Worm (Caenorhabditis elegans) whole organism, L1 larva: ENCODE results near the gene K01C8.2.
A peak's percentile ranks its signal among the peaks of the same experiment; 100 is the strongest.

Experiments used
- C04F5.9 ChIP-seq: sonication (generic microtip); optimal IDR thresholded peaks from 2 replicates; lab custom pipeline; 2016; ENCODE audit warnings: missing genetic modification characterization, missing compliant biosample characterization
- F16B12.6 ChIP-seq: fragments of 150-350 bp; optimal IDR thresholded peaks from 2 replicates; lab custom pipeline; 2014; ENCODE audit warnings: missing biosample characterization, missing genetic modification characterization
- Y116A8C.19 ChIP-seq: sonication (generic microtip); optimal IDR thresholded peaks from 2 replicates; lab custom pipeline; 2016; ENCODE audit warnings: missing compliant biosample characterization, missing genetic modification characterization, borderline replicate concordance
- blmp-1 ChIP-seq: fragments of 150-350 bp; optimal IDR thresholded peaks from 2 replicates; lab custom pipeline; 2014; ENCODE audit warnings: missing biosample characterization, missing genetic modification characterization
- ceh-63 ChIP-seq: fragments of 200-800 bp; sonication (Bioruptor generic); optimal IDR thresholded peaks from 2 replicates; lab custom pipeline; 2018; ENCODE audit warnings: mild to moderate bottlenecking, missing genetic modification characterization, missing compliant biosample characterization
- ceh-82 ChIP-seq, 3 experiments: fragments of 150-350 bp in 1 of 3; sonication (generic microtip) in 2 of 3; optimal IDR thresholded peaks; 2 replicates each; lab custom pipeline; 2014 to 2017; ENCODE audit warnings: missing biosample characterization in 3 of 3, missing genetic modification characterization in 3 of 3
- efl-1 ChIP-seq, 4 experiments: fragments of 150-350 bp; optimal IDR thresholded peaks in 3 of 4; peaks in 1 of 4; 1 replicate in 1 of 4; 2 replicates in 3 of 4; lab custom pipeline; 2014; ENCODE audit warnings: missing biosample characterization in 2 of 4, missing genetic modification characterization in 2 of 4, missing genetic modification reagents in 2 of 4
- efl-3 ChIP-seq: fragments of 200-800 bp; sonication (Bioruptor generic); optimal IDR thresholded peaks from 2 replicates; lab custom pipeline; 2018; ENCODE audit warnings: mild to moderate bottlenecking, missing genetic modification characterization, missing compliant biosample characterization
- egl-13 ChIP-seq: sonication (generic microtip); optimal IDR thresholded peaks from 2 replicates; lab custom pipeline; 2016; ENCODE audit warnings: missing genotype, missing genetic modification reagents, missing genetic modification characterization, missing compliant biosample characterization
- egl-27 ChIP-seq, 2 experiments: fragments of 150-350 bp in 1 of 2; sonication (generic microtip); optimal IDR thresholded peaks; 3 replicates each; lab custom pipeline; 2017 to 2018; ENCODE audit warnings: missing biosample characterization in 2 of 2, missing genetic modification characterization in 2 of 2, missing genetic modification reagents in 2 of 2
- elt-2 ChIP-seq: sonication (generic microtip); optimal IDR thresholded peaks from 2 replicates; lab custom pipeline; 2016; ENCODE audit warnings: missing genetic modification characterization, mild to moderate bottlenecking, inconsistent platforms, missing compliant biosample characterization, missing genetic modification reagents
- elt-3 ChIP-seq, 6 experiments: fragments of 150-350 bp in 1 of 6; sonication (generic microtip); optimal IDR thresholded peaks; 2 replicates each; lab custom pipeline; 2017 to 2018; ENCODE audit warnings: missing biosample characterization in 6 of 6, missing genetic modification characterization in 6 of 6, inconsistent platforms in 1 of 6
- ets-5 ChIP-seq: fragments of 200-800 bp; sonication (Bioruptor generic); IDR thresholded peaks from 2 replicates; pipeline ENCODE4 v1.3.6; 2022; ENCODE audit warnings: missing genetic modification characterization, missing compliant biosample characterization
- fkh-4 ChIP-seq: sonication (generic microtip); optimal IDR thresholded peaks from 2 replicates; lab custom pipeline; 2016; ENCODE audit warnings: missing compliant biosample characterization, missing genetic modification characterization, borderline replicate concordance
- fos-1 ChIP-seq: fragments of 150-350 bp; optimal IDR thresholded peaks from 2 replicates; lab custom pipeline; 2014; ENCODE audit warnings: missing biosample characterization, missing genetic modification characterization
- grh-1 ChIP-seq: fragments of 200-800 bp; sonication (Bioruptor generic); IDR thresholded peaks from 2 replicates; pipeline ENCODE4 v1.3.6; 2022; ENCODE audit warnings: missing genetic modification reagents, missing genetic modification characterization, missing compliant biosample characterization
- irx-1 ChIP-seq: sonication (generic microtip); optimal IDR thresholded peaks from 2 replicates; lab custom pipeline; 2016; ENCODE audit warnings: missing genetic modification characterization, missing compliant biosample characterization
- isw-1 ChIP-seq: fragments of 200-800 bp; sonication (Bioruptor generic); IDR thresholded peaks from 2 replicates; pipeline ENCODE4 v1.3.6; 2022; ENCODE audit warnings: missing genetic modification characterization, missing compliant biosample characterization
- lin-14 ChIP-seq: fragments of 200-800 bp; sonication (Bioruptor generic); optimal IDR thresholded peaks from 2 replicates; lab custom pipeline; 2018; ENCODE audit warnings: mild to moderate bottlenecking, missing genetic modification characterization, moderate library complexity, missing compliant biosample characterization
- lin-35 ChIP-seq, 2 experiments: fragments of 150-350 bp; optimal IDR thresholded peaks; 2 replicates each; lab custom pipeline; 2014; ENCODE audit warnings: missing biosample characterization in 2 of 2, missing genetic modification characterization in 2 of 2, missing genetic modification reagents in 2 of 2
- lsy-2 ChIP-seq, 2 experiments: fragments of 150-350 bp; optimal IDR thresholded peaks; 2 replicates each; lab custom pipeline; 2014; ENCODE audit warnings: missing biosample characterization in 2 of 2, missing genetic modification characterization in 2 of 2
- mab-9 ChIP-seq: fragments of 200-800 bp; sonication (Bioruptor generic); IDR thresholded peaks from 2 replicates; pipeline ENCODE4 v1.3.6; 2022; ENCODE audit warnings: missing genetic modification reagents, missing genetic modification characterization, missing compliant biosample characterization
- mdl-1 ChIP-seq, 2 experiments: fragments of 150-350 bp; optimal IDR thresholded peaks; 2 replicates each; lab custom pipeline; 2014 to 2017; ENCODE audit warnings: missing biosample characterization in 2 of 2, missing genetic modification characterization in 2 of 2, inconsistent platforms in 1 of 2
- mef-2 ChIP-seq: fragments of 150-350 bp; optimal IDR thresholded peaks from 2 replicates; lab custom pipeline; 2014; ENCODE audit warnings: missing biosample characterization, missing genetic modification characterization
- nhr-11 ChIP-seq: fragments of 150-350 bp; optimal IDR thresholded peaks from 2 replicates; lab custom pipeline; 2014; ENCODE audit warnings: missing biosample characterization, missing genetic modification characterization
- nhr-12 ChIP-seq: sonication (generic microtip); optimal IDR thresholded peaks from 2 replicates; lab custom pipeline; 2017; ENCODE audit warnings: missing biosample characterization, missing genetic modification characterization
- nhr-20 ChIP-seq: sonication (generic microtip); optimal IDR thresholded peaks from 2 replicates; lab custom pipeline; 2016; ENCODE audit warnings: mild to moderate bottlenecking, missing genetic modification characterization, missing compliant biosample characterization
- nhr-237 ChIP-seq: fragments of 150-350 bp; optimal IDR thresholded peaks from 2 replicates; lab custom pipeline; 2014; ENCODE audit warnings: missing biosample characterization, missing genetic modification characterization
- nhr-28 ChIP-seq: fragments of 150-350 bp; optimal IDR thresholded peaks from 2 replicates; lab custom pipeline; 2014; ENCODE audit warnings: missing biosample characterization, missing genetic modification characterization
- nhr-71 ChIP-seq: sonication (generic microtip); optimal IDR thresholded peaks from 2 replicates; lab custom pipeline; 2016; ENCODE audit warnings: mild to moderate bottlenecking, missing genetic modification characterization, moderate library complexity, missing compliant biosample characterization
- nhr-76 ChIP-seq: sonication (generic microtip); optimal IDR thresholded peaks from 2 replicates; lab custom pipeline; 2017; ENCODE audit warnings: missing biosample characterization, missing genetic modification characterization
- nhr-84 ChIP-seq: sonication (generic microtip); optimal IDR thresholded peaks from 2 replicates; lab custom pipeline; 2017; ENCODE audit warnings: missing biosample characterization, missing genetic modification characterization
- nhr-85 ChIP-seq: sonication (generic microtip); peaks from one replicate; lab custom pipeline; 2016; ENCODE audit warnings: missing genetic modification characterization, inconsistent platforms, missing compliant biosample characterization
- nhr-90 ChIP-seq: sonication (generic microtip); optimal IDR thresholded peaks from 2 replicates; lab custom pipeline; 2016; ENCODE audit warnings: mild to moderate bottlenecking, missing genetic modification characterization, missing compliant biosample characterization; ENCODE audit not compliant: poor library complexity
- pag-3 ChIP-seq: sonication (generic microtip); optimal IDR thresholded peaks from 2 replicates; lab custom pipeline; 2017; ENCODE audit warnings: missing genetic modification characterization, mild to moderate bottlenecking, missing compliant biosample characterization, antibody characterized with exemption, borderline replicate concordance; ENCODE audit not compliant: insufficient read depth
- pqm-1 ChIP-seq: sonication (generic microtip); optimal IDR thresholded peaks from 3 replicates; lab custom pipeline; 2017; ENCODE audit warnings: missing biosample characterization, missing genetic modification characterization
- rnt-1 ChIP-seq: sonication (generic microtip); optimal IDR thresholded peaks from 2 replicates; lab custom pipeline; 2016; ENCODE audit warnings: mild to moderate bottlenecking, missing genetic modification characterization, moderate library complexity, missing compliant biosample characterization
- sox-4 ChIP-seq: sonication (generic microtip); optimal IDR thresholded peaks from 2 replicates; lab custom pipeline; 2016; ENCODE audit warnings: missing genetic modification characterization, missing compliant biosample characterization
- sptf-1 ChIP-seq: fragments of 150-350 bp; optimal IDR thresholded peaks from 2 replicates; lab custom pipeline; 2014; ENCODE audit warnings: missing biosample characterization, missing genetic modification characterization
- swsn-7 ChIP-seq: sonication (generic microtip); optimal IDR thresholded peaks from 2 replicates; lab custom pipeline; 2016; ENCODE audit warnings: missing genetic modification characterization, missing compliant biosample characterization
- tbx-2 ChIP-seq: sonication (generic microtip); optimal IDR thresholded peaks from 2 replicates; lab custom pipeline; 2016; ENCODE audit warnings: missing genetic modification characterization, missing compliant biosample characterization
- tlp-1 ChIP-seq: fragments of 150-350 bp; optimal IDR thresholded peaks from 2 replicates; lab custom pipeline; 2014; ENCODE audit warnings: missing biosample characterization, missing genetic modification characterization
- unc-130 ChIP-seq: fragments of 150-350 bp; optimal IDR thresholded peaks from 2 replicates; lab custom pipeline; 2017; ENCODE audit warnings: missing biosample characterization, missing genetic modification characterization, inconsistent platforms
- unc-30 ChIP-seq: sonication (generic microtip); optimal IDR thresholded peaks from 2 replicates; lab custom pipeline; 2017; ENCODE audit warnings: missing biosample characterization, missing genetic modification characterization
- zip-4 ChIP-seq: fragments of 200-800 bp; sonication (Bioruptor generic); optimal IDR thresholded peaks from 2 replicates; lab custom pipeline; 2018; ENCODE audit warnings: mild to moderate bottlenecking, missing genetic modification characterization, moderate library complexity, missing compliant biosample characterization

K01C8.2 gene

ce11 chrII:8263562-8263961 is 5.7 kb downstream of the K01C8.2 start:
- TF ChIP-seq C04F5.9 = no peak
- no peak for TF ChIP-seq nhr-76
- no peak for TF ChIP-seq rnt-1 (tag; lab: Kevin White, UChicago)
- TF ChIP-seq ets-5 (GFP tag; lab: Robert Waterston, UW) = no peak
- TF ChIP-seq sox-4 (tag; lab: Kevin White, UChicago) = no peak
- no peak for TF ChIP-seq isw-1 (GFP tag; lab: Robert Waterston, UW)
- no peak for TF ChIP-seq efl-1 (optimal IDR thresholded peaks at IDR 0.05; lab: Kevin White, UChicago)
- TF ChIP-seq efl-1 (GFP tag; optimal IDR thresholded peaks at IDR 0.05 in 1 of 2; lab: Kevin White, UChicago) = peak in 1 of 2 experiments; percentile 84
- no peak for TF ChIP-seq fkh-4 (tag; lab: Kevin White, UChicago)
- TF ChIP-seq nhr-11 (tag; lab: Kevin White, UChicago) = no peak
- TF ChIP-seq tbx-2 (tag; lab: Kevin White, UChicago) = peak; percentile 31
- TF ChIP-seq mef-2 (tag; lab: Kevin White, UChicago) = no peak
- no peak for TF ChIP-seq elt-2 (tag; lab: Kevin White, UChicago)
- no peak for TF ChIP-seq pqm-1 (tag; lab: Kevin White, UChicago)
- peak; percentile 63 for TF ChIP-seq blmp-1 (tag; lab: Kevin White, UChicago)
- peak in 1 of 2 experiments; percentile 13 for TF ChIP-seq lin-35 (GFP tag; optimal IDR thresholded peaks at IDR 0.05; lab: Kevin White, UChicago)
- TF ChIP-seq Y116A8C.19 = no peak
- TF ChIP-seq efl-3 (GFP tag; lab: Kevin White, UChicago) = no peak
- TF ChIP-seq nhr-71 (tag; lab: Kevin White, UChicago) = peak; percentile 50
- TF ChIP-seq nhr-84 (tag; lab: Kevin White, UChicago) = no peak
- TF ChIP-seq egl-27 (tag; optimal IDR thresholded peaks at IDR 0.05; lab: Kevin White, UChicago) = no peak
- peak in 1 of 6 experiments; percentile 52 for TF ChIP-seq elt-3 (tag; optimal IDR thresholded peaks at IDR 0.05; lab: Kevin White, UChicago)
- TF ChIP-seq ceh-82 (tag; optimal IDR thresholded peaks at IDR 0.05; lab: Kevin White, UChicago) = no peak
- no peak for TF ChIP-seq swsn-7 (tag; lab: Kevin White, UChicago)
- no peak for TF ChIP-seq F16B12.6 (tag; lab: Kevin White, UChicago)
- no peak for TF ChIP-seq pag-3 (tag; lab: Kevin White, UChicago)
- no peak for TF ChIP-seq zip-4
- TF ChIP-seq tlp-1 (tag; lab: Kevin White, UChicago) = no peak
- TF ChIP-seq fos-1 (tag; lab: Kevin White, UChicago) = no peak
- peak in 1 of 2 experiments; percentile 33 for TF ChIP-seq mdl-1 (tag; optimal IDR thresholded peaks at IDR 0.05; lab: Kevin White, UChicago)
- no peak for TF ChIP-seq irx-1 (tag; lab: Kevin White, UChicago)
- TF ChIP-seq grh-1 (GFP tag; lab: Robert Waterston, UW) = 0 out of 2 replicates have a peak, but pooled peaks have one; percentile 33
- peak; percentile 55 for TF ChIP-seq lin-14
- TF ChIP-seq sptf-1 (tag; lab: Kevin White, UChicago) = no peak
- no peak for TF ChIP-seq nhr-237
- TF ChIP-seq nhr-85 (tag; lab: Kevin White, UChicago) = peak; percentile 86
- TF ChIP-seq nhr-20 (tag; lab: Kevin White, UChicago) = peak; percentile 64
- no peak for TF ChIP-seq ceh-63 (GFP tag; lab: Kevin White, UChicago)
- TF ChIP-seq nhr-28 = no peak
- no peak for TF ChIP-seq unc-130 (tag; lab: Kevin White, UChicago)
- TF ChIP-seq unc-30 = no peak
- TF ChIP-seq mab-9 (GFP tag; lab: Robert Waterston, UW) = no peak
- peak; percentile 15 for TF ChIP-seq nhr-90 (tag; lab: Kevin White, UChicago)
- TF ChIP-seq lsy-2 (tag; optimal IDR thresholded peaks at IDR 0.05; lab: Kevin White, UChicago) = no peak
- TF ChIP-seq nhr-12 (tag; lab: Kevin White, UChicago) = no peak
- TF ChIP-seq egl-13 (tag; lab: Kevin White, UChicago) = no peak
- TF ChIP-seq, all 84 proteins: peak for 12
